Fruit fly (Drosophila melanogaster): Measurements from ENCODE around the gene CtsL3.

The CtsL3 gene

dm6 chr3R:6008202-6009062 lies 18.6 kb downstream of the CtsL3 start, which contains the start of gene Rm62 (continued):
- TF ChIP-seq onecut (GFP tag; IDR thresholded peaks at IDR 0.05) (peak; percentile 75), CG4328 (GFP tag; optimal IDR thresholded peaks at IDR 0.05) (no peak), fd3F (GFP tag; optimal IDR thresholded peaks at IDR 0.05) (no peak), hbn (GFP tag; IDR thresholded peaks at IDR 0.05; ENCODE audit: partially characterized antibody) (peak; percentile 21; the same call in 1 of the 2 replicates), CG6683 (GFP tag; optimal IDR thresholded peaks at IDR 0.05) (no peak), bbx (GFP tag; IDR thresholded peaks at IDR 0.05; ENCODE audit: partially characterized antibody) (peak; percentile 66; the same call in 1 of the 2 replicates), Hr39 (optimal IDR thresholded peaks at IDR 0.05) (no peak), ab (GFP tag; optimal IDR thresholded peaks at IDR 0.05) (no peak), tap (tag; optimal IDR thresholded peaks at IDR 0.05) (peak; percentile 22), Drgx (GFP tag; IDR thresholded peaks at IDR 0.05) (peak; percentile 26; the same call in 1 of the 2 replicates), fu2 (GFP tag; optimal IDR thresholded peaks at IDR 0.05) (peak; percentile 27), CG3847 (GFP tag; IDR thresholded peaks at IDR 0.05) (0 out of 2 replicates have a peak, but pooled peaks have one; percentile 43), ci (GFP tag; IDR thresholded peaks at IDR 0.05) (peak; percentile 80), Ets65A (GFP tag) (no peak), CG17328 (GFP tag; IDR thresholded peaks at IDR 0.05) (0 out of 2 replicates have a peak, but pooled peaks have one; percentile 42), CG9727 (GFP tag; optimal IDR thresholded peaks at IDR 0.05) (peak; percentile 30), dpn (GFP tag; optimal IDR thresholded peaks at IDR 0.05) (no peak), Bteb2 (GFP tag; optimal IDR thresholded peaks at IDR 0.05) (no peak), lab (GFP tag; optimal IDR thresholded peaks at IDR 0.05) (peak; percentile 62), D19A (tag; optimal IDR thresholded peaks at IDR 0.05) (no peak), CG7963 (GFP tag; IDR thresholded peaks at IDR 0.05; ENCODE audit: partially characterized antibody) (0 out of 3 replicates have a peak, but pooled peaks have one; percentile 38), NC2β (GFP tag; optimal IDR thresholded peaks at IDR 0.05) (peak; percentile 6), Lpt (GFP tag; optimal IDR thresholded peaks at IDR 0.05) (no peak), CG15011 (GFP tag; optimal IDR thresholded peaks at IDR 0.05) (no peak), danr (GFP tag; IDR thresholded peaks at IDR 0.05) (no peak), gce (GFP tag; IDR thresholded peaks at IDR 0.05) (no peak), Med (GFP tag) (peak; percentile 90), CG12236 (GFP tag; optimal IDR thresholded peaks at IDR 0.05) (no peak), nmo (GFP tag; optimal IDR thresholded peaks at IDR 0.05) (no peak), Dbx (GFP tag; IDR thresholded peaks at IDR 0.05) (peak; percentile 57; the same call in 2 of the 3 replicates), CG6272 (GFP tag; IDR thresholded peaks at IDR 0.05) (no peak), Hmx (GFP tag; optimal IDR thresholded peaks at IDR 0.05) (no peak), CG11695 (GFP tag; IDR thresholded peaks at IDR 0.05) (peak; percentile 36; the same call in 1 of the 3 replicates), CG9797 (GFP tag; optimal IDR thresholded peaks at IDR 0.05) (peak; percentile 90), CG3407 (GFP tag; optimal IDR thresholded peaks at IDR 0.05) (no peak), CG10565 (GFP tag; optimal IDR thresholded peaks at IDR 0.05) (no peak), Blimp-1 (GFP tag; optimal IDR thresholded peaks at IDR 0.05) (peak; percentile 42), btn (GFP tag; optimal IDR thresholded peaks at IDR 0.05) (no peak), Doc3 (GFP tag; IDR thresholded peaks at IDR 0.05; ENCODE audit: partially characterized antibody) (no peak), grn (GFP tag; optimal IDR thresholded peaks at IDR 0.05) (no peak), NC2α (GFP tag; optimal IDR thresholded peaks at IDR 0.05) (no peak), org-1 (GFP tag; optimal IDR thresholded peaks at IDR 0.05) (peak; percentile 44), ind (GFP tag; optimal IDR thresholded peaks at IDR 0.05) (no peak), CG17385 (GFP tag; optimal IDR thresholded peaks at IDR 0.05) (peak; percentile 91), slp2 (GFP tag; optimal IDR thresholded peaks at IDR 0.05) (no peak), abd-A (tag; optimal IDR thresholded peaks at IDR 0.05) (no peak), CG1832 (GFP tag; optimal IDR thresholded peaks at IDR 0.05) (no peak), CG13894 (tag; optimal IDR thresholded peaks at IDR 0.05) (peak; percentile 32), luna (GFP tag; optimal IDR thresholded peaks at IDR 0.05) (no peak)

Data from whole organism, embryonic.